Worm (Caenorhabditis elegans) whole organism, early embryonic: ENCODE data around the gene F52G3.7.

Experiments
- F13C5.2 ChIP-seq: sonication (generic microtip); optimal IDR thresholded peaks from 2 replicates; lab custom pipeline; 2017; ENCODE audit warnings: mild to moderate bottlenecking, missing genetic modification characterization, inconsistent platforms, missing compliant biosample characterization
- ama-1 ChIP-seq: fragments of 150-350 bp; optimal IDR thresholded peaks from 2 replicates; lab custom pipeline; 2014
- ceh-13 ChIP-seq: fragments of 200-800 bp; sonication (Bioruptor generic); optimal IDR thresholded peaks from 2 replicates; lab custom pipeline; 2018; ENCODE audit warnings: mild to moderate bottlenecking, missing genetic modification characterization, missing compliant biosample characterization
- flt-1 ChIP-seq: fragments of 200-800 bp; sonication (Bioruptor generic); IDR thresholded peaks from 2 replicates; pipeline ENCODE4 v1.3.6; 2022; ENCODE audit warnings: missing genetic modification characterization, missing compliant biosample characterization
- hmbx-1 ChIP-seq: sonication (generic microtip); optimal IDR thresholded peaks from 2 replicates; lab custom pipeline; 2016; ENCODE audit warnings: mild to moderate bottlenecking, missing genetic modification characterization, missing compliant biosample characterization
- hnd-1 ChIP-seq: sonication (generic microtip); optimal IDR thresholded peaks from 2 replicates; lab custom pipeline; 2016; ENCODE audit warnings: missing genetic modification characterization, missing compliant biosample characterization
- pes-1 ChIP-seq: fragments of 200-800 bp; sonication (Bioruptor generic); IDR thresholded peaks from 2 replicates; pipeline ENCODE4 v1.3.6; 2022; ENCODE audit warnings: missing genetic modification reagents, missing genetic modification characterization, missing compliant biosample characterization
- scrt-1 ChIP-seq: fragments of 200-800 bp; sonication (Bioruptor generic); IDR thresholded peaks from 2 replicates; pipeline ENCODE4 v1.3.6; 2022; ENCODE audit warnings: missing genetic modification characterization, missing compliant biosample characterization
- sea-1 ChIP-seq: fragments of 200-800 bp; sonication (Bioruptor generic); conservative IDR thresholded peaks from 2 replicates; pipeline ENCODE4 v1.3.6; 2022; ENCODE audit warnings: missing genetic modification characterization, missing compliant biosample characterization
- tbx-11 ChIP-seq: fragments of 200-800 bp; sonication (Bioruptor generic); IDR thresholded peaks from 2 replicates; pipeline ENCODE4 v1.3.6; 2022; ENCODE audit warnings: missing genetic modification characterization, missing compliant biosample characterization
- tra-4 ChIP-seq: sonication (generic microtip); optimal IDR thresholded peaks from 2 replicates; lab custom pipeline; 2017; ENCODE audit warnings: missing genetic modification characterization, missing compliant biosample characterization

DNA sequence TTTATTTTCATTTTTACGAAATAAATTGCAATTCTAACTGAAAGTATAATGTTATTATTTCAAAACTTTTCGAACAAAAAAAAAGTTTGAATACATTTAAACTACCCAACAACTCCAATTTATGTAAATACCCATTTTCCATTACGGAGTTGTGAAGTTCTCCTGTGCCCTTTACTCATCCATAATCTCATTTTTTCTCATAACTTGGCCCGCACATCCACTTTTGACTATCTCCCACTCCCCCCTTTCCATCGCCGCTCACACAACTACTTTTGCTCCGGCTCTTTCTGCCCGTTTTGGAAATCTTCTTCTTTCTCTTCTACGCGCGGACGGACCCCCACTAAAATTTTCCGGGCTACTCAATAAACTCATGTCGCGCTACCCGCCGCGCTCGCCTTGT lies 1.1 kb upstream of the F52G3.7 start:
- TF ChIP-seq F13C5.2 (tag; lab: Kevin White, UChicago) (no peak), ceh-13 (no peak), pes-1 (GFP tag; lab: Robert Waterston, UW) (no peak), sea-1 (GFP tag; lab: Robert Waterston, UW) (no peak), tra-4 (tag; lab: Kevin White, UChicago) (no peak), flt-1 (GFP tag; lab: Robert Waterston, UW) (no peak), ama-1 (no peak), hmbx-1 (tag; lab: Kevin White, UChicago) (no peak), hnd-1 (tag; lab: Kevin White, UChicago) (no peak), tbx-11 (GFP tag; lab: Robert Waterston, UW) (no peak), scrt-1 (GFP tag; lab: Robert Waterston, UW) (no peak)
